Worm (Caenorhabditis elegans): Measurements from ENCODE around the gene B0281.1.
"Not testable (repeated sequence)": the region's sequence is repeated elsewhere in the genome, so short reads cannot be mapped to it uniquely, and the experiment has no call there.

DNA sequence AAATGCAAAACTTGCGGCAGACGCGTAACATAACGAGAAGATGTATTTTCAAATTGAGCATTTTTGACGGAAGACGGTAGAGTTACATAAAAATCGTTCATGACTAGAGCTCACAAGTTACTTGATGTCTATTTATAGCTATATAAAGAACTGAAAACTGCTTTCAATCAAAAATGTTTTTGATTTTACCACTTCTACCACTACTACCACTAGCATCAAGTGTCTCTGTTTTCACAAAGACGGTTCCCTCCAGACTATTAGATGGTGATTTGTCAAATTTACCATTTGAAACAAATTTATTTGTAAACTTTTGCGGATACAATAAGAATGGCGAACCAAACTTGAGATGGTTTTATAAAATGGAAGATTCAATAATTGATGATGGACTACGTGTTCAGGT is 30.3 kb upstream of the B0281.1 start, which contains the start of gene K09F6.9:
- TF ChIP-seq ztf-18 (tag; optimal IDR thresholded peaks at IDR 0.05); zfh-2 (GFP tag; conservative IDR thresholded peaks at IDR 0.05); lin-35 (GFP tag; optimal IDR thresholded peaks at IDR 0.05); tbp1 (GFP tag; optimal IDR thresholded peaks at IDR 0.05); Y53F4B.3 (GFP tag; IDR thresholded peaks at IDR 0.05); nhr-80 (tag; optimal IDR thresholded peaks at IDR 0.05); aptf-3 (GFP tag; IDR thresholded peaks at IDR 0.05); him-1 (tag; optimal IDR thresholded peaks at IDR 0.05); pha-4 (tag; optimal IDR thresholded peaks at IDR 0.05); ama-1 (optimal IDR thresholded peaks at IDR 0.05); ama-1 (GFP tag; optimal IDR thresholded peaks at IDR 0.05); snpc-1.3 (tag; optimal IDR thresholded peaks at IDR 0.05; ENCODE audit: insufficient read depth); unc-62 (GFP tag; optimal IDR thresholded peaks at IDR 0.05); B0019.2 (GFP tag; conservative IDR thresholded peaks at IDR 0.05); nfya-1 (tag; optimal IDR thresholded peaks at IDR 0.05; ENCODE audit: borderline replicate concordance, insufficient read depth): not testable (repeated sequence)

All from whole organism, young adult.